Worm (Caenorhabditis elegans) whole organism, young adult: ENCODE data around the gene ZK287.1.

Experiments
- C17E4.6 ChIP-seq: fragments of 200-800 bp; sonication (Bioruptor generic); IDR thresholded peaks from 2 replicates; pipeline ENCODE4 v1.3.6; 2022; ENCODE audit warnings: missing genetic modification reagents, missing genetic modification characterization, missing compliant biosample characterization
- D2030.7 ChIP-seq: fragments of 200-800 bp; sonication (Bioruptor generic); IDR thresholded peaks from 2 replicates; pipeline ENCODE4 v1.3.6; 2022; ENCODE audit warnings: missing genetic modification reagents, missing genetic modification characterization, missing compliant biosample characterization
- F39B2.1 ChIP-seq: fragments of 200-800 bp; sonication (Bioruptor generic); IDR thresholded peaks from 2 replicates; pipeline ENCODE4 v1.3.6; 2022; ENCODE audit warnings: missing genetic modification reagents, missing genetic modification characterization, missing compliant biosample characterization
- K12H6.12 ChIP-seq: fragments of 200-800 bp; sonication (Bioruptor generic); optimal IDR thresholded peaks from 2 replicates; lab custom pipeline; 2018; ENCODE audit warnings: mild to moderate bottlenecking, missing genetic modification characterization, missing compliant biosample characterization
- T26A5.8 ChIP-seq: sonication (generic microtip); optimal IDR thresholded peaks from 2 replicates; lab custom pipeline; 2016; ENCODE audit warnings: missing genetic modification characterization, missing compliant biosample characterization
- Y56A3A.18 ChIP-seq: fragments of 200-800 bp; sonication (Bioruptor generic); IDR thresholded peaks from 2 replicates; pipeline ENCODE4 v1.3.6; 2022; ENCODE audit warnings: missing genetic modification reagents, missing genetic modification characterization, missing compliant biosample characterization
- attf-6 ChIP-seq: fragments of 200-800 bp; sonication (Bioruptor generic); IDR thresholded peaks from 2 replicates; pipeline ENCODE4 v1.3.6; 2022; ENCODE audit warnings: missing genetic modification reagents, missing genetic modification characterization, missing compliant biosample characterization
- cebp-1 ChIP-seq, 2 experiments: fragments of 200-800 bp in 1 of 2; sonication (Bioruptor generic) in 1 of 2; sonication (generic microtip) in 1 of 2; IDR thresholded peaks in 1 of 2; optimal IDR thresholded peaks in 1 of 2; 2 replicates each; pipeline versions ENCODE4 v1.3.6 to Lab custom; 2017 to 2022; ENCODE audit warnings: missing compliant biosample characterization in 2 of 2, missing genetic modification characterization in 2 of 2, mild to moderate bottlenecking in 1 of 2, missing genetic modification reagents in 1 of 2, moderate library complexity in 1 of 2
- dpl-1 ChIP-seq: fragments of 150-350 bp; optimal IDR thresholded peaks from 2 replicates; lab custom pipeline; 2014; ENCODE audit warnings: missing biosample characterization, missing genetic modification reagents, missing genetic modification characterization
- efl-1 ChIP-seq: fragments of 150-350 bp; optimal IDR thresholded peaks from 2 replicates; lab custom pipeline; 2014; ENCODE audit warnings: missing biosample characterization, missing genetic modification reagents, missing genetic modification characterization
- nhr-27 ChIP-seq: fragments of 200-800 bp; sonication (Bioruptor generic); optimal IDR thresholded peaks from 2 replicates; lab custom pipeline; 2018; ENCODE audit warnings: mild to moderate bottlenecking, missing genetic modification characterization, moderate library complexity, missing compliant biosample characterization
- pbrm-1 ChIP-seq: fragments of 200-800 bp; sonication (Bioruptor generic); IDR thresholded peaks from 2 replicates; pipeline ENCODE4 v1.3.6; 2022; ENCODE audit warnings: missing genetic modification reagents, missing genetic modification characterization, missing compliant biosample characterization
- pha-4 ChIP-seq: fragments of 150-350 bp; sonication (generic microtip); optimal IDR thresholded peaks from 2 replicates; lab custom pipeline; 2014; ENCODE audit warnings: missing biosample characterization, missing genetic modification reagents, missing genetic modification characterization
- snpc-4 ChIP-seq, 5 experiments: fragments of 150-350 bp in 1 of 5; sonication (generic microtip) in 4 of 5; optimal IDR thresholded peaks; 2 replicates each; lab custom pipeline; 2014 to 2018; ENCODE audit warnings: missing genetic modification characterization in 5 of 5, missing biosample characterization in 3 of 5, antibody characterized with exemption in 2 of 5, mild to moderate bottlenecking in 2 of 5, missing compliant biosample characterization in 2 of 5, missing genotype in 2 of 5, moderate library complexity in 2 of 5, missing genetic modification reagents in 1 of 5

ce11 chrV:9622834-9623233 lies 43.7 kb upstream of the ZK287.1 start, which contains the start of gene idpc-5:
- TF ChIP-seq attf-6 (GFP tag; lab: Robert Waterston, UW) = no peak
- TF ChIP-seq nhr-27 (tag; lab: Kevin White, UChicago) = no peak
- TF ChIP-seq D2030.7 = no peak
- no peak for TF ChIP-seq Y56A3A.18
- no peak for TF ChIP-seq pha-4 (tag; lab: Kevin White, UChicago)
- no peak for TF ChIP-seq T26A5.8 (tag; lab: Kevin White, UChicago)
- TF ChIP-seq C17E4.6 (GFP tag; lab: Robert Waterston, UW) = no peak
- no peak for TF ChIP-seq cebp-1 (GFP tag; IDR thresholded peaks at IDR 0.05; lab: Robert Waterston, UW)
- TF ChIP-seq cebp-1 (tag; optimal IDR thresholded peaks at IDR 0.05; lab: Kevin White, UChicago) = no peak
- no peak for TF ChIP-seq dpl-1 (GFP tag; lab: Kevin White, UChicago)
- no peak for TF ChIP-seq pbrm-1 (GFP tag; lab: Robert Waterston, UW)
- TF ChIP-seq efl-1 (GFP tag; lab: Kevin White, UChicago) = no peak
- TF ChIP-seq snpc-4 (GFP tag; optimal IDR thresholded peaks at IDR 0.05; lab: Kevin White, UChicago) = no peak
- TF ChIP-seq snpc-4 (tag; optimal IDR thresholded peaks at IDR 0.05; lab: Kevin White, UChicago) = no peak
- TF ChIP-seq F39B2.1 = no peak
- no peak for TF ChIP-seq K12H6.12 (tag; lab: Kevin White, UChicago)
